Worm (Caenorhabditis elegans): ENCODE data around the gene Y43C5A.7.

- no peak for TF ChIP-seq dao-5 (tag; optimal IDR thresholded peaks at IDR 0.05)
- TF ChIP-seq W03F9.2 (tag; optimal IDR thresholded peaks at IDR 0.05), result no peak
These were observed 25.3 kb upstream of the Y43C5A.7 start for ce11 chrIV:10251764-10252163.

All from whole organism, L4/young adult.